Worm (Caenorhabditis elegans) whole organism, L3 larva: ENCODE data around the gene F35C11.5.

Experiments
- aly-2 ChIP-seq: fragments of 150-350 bp; optimal IDR thresholded peaks from 2 replicates; lab custom pipeline; 2014; ENCODE audit warnings: missing biosample characterization, missing genetic modification characterization
- ama-1 ChIP-seq: fragments of 150-350 bp; optimal IDR thresholded peaks from 2 replicates; lab custom pipeline; 2018
- ceh-16 ChIP-seq: sonication (generic microtip); optimal IDR thresholded peaks from 2 replicates; lab custom pipeline; 2017; ENCODE audit warnings: missing biosample characterization, missing genetic modification characterization
- lsy-12 ChIP-seq: sonication (generic microtip); optimal IDR thresholded peaks from 2 replicates; lab custom pipeline; 2016; ENCODE audit warnings: mild to moderate bottlenecking, missing genetic modification characterization, missing compliant biosample characterization
- nhr-237 ChIP-seq: fragments of 150-350 bp; optimal IDR thresholded peaks from 2 replicates; lab custom pipeline; 2014; ENCODE audit warnings: missing biosample characterization, missing genetic modification characterization
- nhr-76 ChIP-seq: fragments of 150-350 bp; sonication (generic microtip); optimal IDR thresholded peaks from 5 replicates; lab custom pipeline; 2014; ENCODE audit warnings: missing biosample characterization, missing genetic modification characterization
- pha-4 ChIP-seq: fragments of 150-350 bp; optimal IDR thresholded peaks from 2 replicates; lab custom pipeline; 2014; ENCODE audit warnings: missing biosample characterization, missing genetic modification reagents, missing genetic modification characterization
- snpc-4 ChIP-seq: fragments of 150-350 bp; optimal IDR thresholded peaks from 2 replicates; lab custom pipeline; 2014; ENCODE audit warnings: missing biosample characterization, missing genetic modification characterization
- ztf-11 ChIP-seq: fragments of 150-350 bp; optimal IDR thresholded peaks from 2 replicates; lab custom pipeline; 2014; ENCODE audit warnings: missing biosample characterization, missing genetic modification characterization
- ztf-4 ChIP-seq: fragments of 150-350 bp; optimal IDR thresholded peaks from 2 replicates; lab custom pipeline; 2014; ENCODE audit warnings: missing biosample characterization, missing genetic modification characterization

- TF ChIP-seq ztf-11 (tag; lab: Kevin White, UChicago) (no peak), ceh-16 (no peak), ztf-4 (tag; lab: Kevin White, UChicago) (no peak), snpc-4 (tag; lab: Kevin White, UChicago) (no peak), ama-1 (no peak), nhr-237 (tag; lab: Kevin White, UChicago) (no peak), pha-4 (tag; lab: Kevin White, UChicago) (no peak), nhr-76 (tag; lab: Kevin White, UChicago) (no peak), aly-2 (no peak), lsy-12 (tag; lab: Kevin White, UChicago) (no peak)
Measured at ce11 chrII:8259674-8260073, 6.1 kb downstream of the F35C11.5 start.
